Worm (Caenorhabditis elegans): ENCODE data around the gene F36H5.4.

- no peak for TF ChIP-seq nhr-11 (tag; optimal IDR thresholded peaks at IDR 0.05)
- TF ChIP-seq lin-15B (tag; optimal IDR thresholded peaks at IDR 0.05) = no peak
These were observed 35.9 kb upstream of the F36H5.4 start, which contains the start of gene F45C12.17 for ce11 chrII:1725735-1726134.

All from whole organism, L4 larva.